Fruit fly (Drosophila melanogaster) Kc167 (cell line): ENCODE data around the gene Ir7c.

Source experiments
- Myc ChIP-seq: fragments of >200 bp; optimal IDR thresholded peaks from 2 replicates; lab custom pipeline; 2017; ENCODE audit warnings: missing external identifiers
- Sin3A ChIP-seq: fragments of >200 bp; optimal IDR thresholded peaks from 2 replicates; lab custom pipeline; 2018; ENCODE audit warnings: missing external identifiers
- h ChIP-seq: fragments of >200 bp; optimal IDR thresholded peaks from 3 replicates; lab custom pipeline; 2018; ENCODE audit warnings: missing external identifiers
- insv ChIP-seq: fragments of >200 bp; optimal IDR thresholded peaks from 3 replicates; lab custom pipeline; 2018; ENCODE audit warnings: missing external identifiers
- psq ChIP-seq: fragments of >200 bp; optimal IDR thresholded peaks from 2 replicates; lab custom pipeline; 2017; ENCODE audit warnings: missing external identifiers
- ttk ChIP-seq: sonication (Bioruptor generic); optimal IDR thresholded peaks from 2 replicates; lab custom pipeline; 2017; ENCODE audit warnings: missing external identifiers

dm6 chrX:7908239-7909068, 34.3 kb downstream of the Ir7c start, which contains the start of the genes dpr14 and spidey:
- TF ChIP-seq h (lab: Kevin White, UChicago): no peak
- no peak for TF ChIP-seq ttk (lab: Kevin White, UChicago)
- TF ChIP-seq psq: no peak
- no peak for TF ChIP-seq Sin3A (lab: Kevin White, UChicago)
- no peak for TF ChIP-seq Myc (lab: Kevin White, UChicago)
- TF ChIP-seq insv: no peak
